Fruit fly (Drosophila melanogaster): ENCODE data around the gene CG42375.

The CG42375 gene

dm6 chr3R:13779241-13779683 is at the start of gene CG42375, which contains the start of gene CG9288:
CG42375 (plus strand) TSS chr3R:13779624.
CG9288 (plus strand) TSS chr3R:13779624.
- TF ChIP-seq CG8478 (optimal IDR thresholded peaks at IDR 0.05) (no peak), CTCF (optimal IDR thresholded peaks at IDR 0.05) (no peak)

dm6 chr3R:13730005-13730404 is 49.4 kb upstream of the CG42375 start:
- no peak for TF ChIP-seq CG8478 (optimal IDR thresholded peaks at IDR 0.05)
- no peak for TF ChIP-seq CTCF (optimal IDR thresholded peaks at IDR 0.05)

DNA sequence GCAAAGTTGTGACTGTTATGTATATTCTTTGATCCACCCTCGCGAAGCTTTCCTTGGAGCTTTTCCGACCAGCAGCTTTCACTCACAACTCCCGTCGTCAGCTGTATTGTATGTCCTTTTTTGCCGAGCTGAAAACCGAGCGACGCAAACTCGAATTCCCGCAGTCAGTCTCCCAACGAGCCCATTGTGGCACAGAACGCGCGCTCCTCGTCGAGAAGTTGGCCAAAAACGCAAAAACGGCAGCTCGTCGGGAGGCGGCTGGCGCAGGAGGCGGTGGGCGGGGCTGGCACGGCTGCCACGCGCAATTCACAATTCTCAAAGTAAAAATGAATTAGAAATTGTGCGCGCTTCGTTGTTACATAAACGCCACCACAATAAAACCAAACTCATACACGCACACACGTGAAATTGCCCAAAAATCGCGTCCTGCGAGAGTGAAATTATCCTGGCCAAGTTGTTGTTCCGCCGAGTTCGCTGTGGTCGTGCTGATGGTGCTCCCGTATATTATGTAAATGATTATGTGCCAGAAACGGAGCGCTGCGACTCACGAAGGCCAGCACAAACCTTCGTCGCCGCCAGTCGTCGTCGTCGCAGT is 44.0 kb upstream of the CG42375 start:
- TF ChIP-seq CTCF (optimal IDR thresholded peaks at IDR 0.05) (no peak), CG8478 (optimal IDR thresholded peaks at IDR 0.05) (no peak)

dm6 chr3R:13746066-13746673 is 33.3 kb upstream of the CG42375 start:
- TF ChIP-seq CG8478 (optimal IDR thresholded peaks at IDR 0.05) (no peak), CTCF (optimal IDR thresholded peaks at IDR 0.05) (no peak)

DNA sequence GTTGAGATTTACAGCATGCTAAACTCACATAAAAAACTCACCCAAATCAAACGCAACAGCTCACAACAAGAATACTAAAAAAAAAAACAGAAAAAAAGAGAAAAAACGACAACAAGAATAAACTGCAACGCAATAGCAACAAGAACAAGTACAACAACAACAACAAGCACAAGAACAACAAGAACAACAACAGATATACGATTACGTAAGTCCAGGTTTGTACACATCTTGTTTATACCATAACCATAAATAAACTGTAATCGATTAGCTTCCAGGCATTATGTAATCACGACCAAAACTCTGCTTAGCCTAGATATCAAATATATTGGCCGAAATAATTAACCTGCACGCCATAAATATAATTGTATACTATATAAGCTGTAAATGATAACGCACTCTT is 17.9 kb upstream of the CG42375 start:
- no peak for TF ChIP-seq CG8478 (optimal IDR thresholded peaks at IDR 0.05)
- no peak for TF ChIP-seq CTCF (optimal IDR thresholded peaks at IDR 0.05)

dm6 chr3R:13765001-13765400 is 14.4 kb upstream of the CG42375 start:
- TF ChIP-seq CG8478 (optimal IDR thresholded peaks at IDR 0.05) = no peak
- no peak for TF ChIP-seq CTCF (optimal IDR thresholded peaks at IDR 0.05)

DNA sequence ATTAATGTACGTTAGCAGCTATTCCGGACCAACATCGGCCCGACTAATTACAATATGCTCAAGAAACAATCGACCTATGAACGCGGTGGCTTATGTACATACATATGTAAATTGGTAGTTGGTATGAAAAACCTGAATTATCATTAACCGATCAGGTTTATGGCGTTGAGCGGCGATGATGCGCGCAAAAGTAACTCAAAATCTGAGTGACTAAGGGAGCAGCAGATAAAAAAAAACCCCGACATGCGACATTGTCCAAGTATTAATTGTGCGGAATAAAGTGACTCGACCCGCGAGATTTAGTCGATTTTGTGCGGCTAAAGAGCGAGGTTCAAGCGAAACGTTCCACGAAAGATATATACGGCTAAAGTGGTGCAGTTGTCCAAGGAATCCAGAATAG is 14.0 kb upstream of the CG42375 start, which contains the start of gene CG9312:
Gene CG9312, plus strand, starts transcription at position 301 of the 400 bp plus-strand sequence.
- TF ChIP-seq CG8478 (optimal IDR thresholded peaks at IDR 0.05) (no peak), CTCF (optimal IDR thresholded peaks at IDR 0.05) (no peak)

dm6 chr3R:13767239-13767638 is 12.2 kb upstream of the CG42375 start, which contains the start of gene Cht5:
Cht5 (plus strand) TSS chr3R:13767549.
- no peak for TF ChIP-seq CG8478 (optimal IDR thresholded peaks at IDR 0.05)
- TF ChIP-seq CTCF (optimal IDR thresholded peaks at IDR 0.05) = no peak

- TF ChIP-seq CG8478 (optimal IDR thresholded peaks at IDR 0.05) (no peak), CTCF (optimal IDR thresholded peaks at IDR 0.05) (no peak)
These were observed 8.2 kb upstream of the CG42375 start, which contains the start of gene CG9297 for dm6 chr3R:13771195-13771594. CG9297 (plus strand) TSS chr3R:13771495.

DNA sequence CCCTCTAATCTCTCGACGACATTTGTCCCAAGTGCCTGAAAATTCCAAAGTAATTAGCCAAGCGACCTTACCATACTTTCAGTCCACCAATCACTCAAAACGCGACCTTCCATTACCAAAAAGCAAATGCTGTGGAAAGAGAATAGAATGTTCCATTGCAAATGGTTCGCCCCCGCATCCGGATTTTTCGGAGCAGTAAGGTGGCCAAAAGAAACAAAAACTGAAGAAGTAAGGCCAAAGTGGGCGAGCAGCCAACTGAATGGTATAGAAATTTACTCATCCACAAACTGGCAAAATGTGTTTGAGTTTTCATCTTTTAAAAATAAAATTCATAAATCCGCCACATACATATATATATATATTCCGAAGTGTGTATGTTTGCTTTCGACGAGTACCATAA is 6.1 kb upstream of the CG42375 start:
- no peak for TF ChIP-seq CG8478 (optimal IDR thresholded peaks at IDR 0.05)
- no peak for TF ChIP-seq CTCF (optimal IDR thresholded peaks at IDR 0.05)

DNA sequence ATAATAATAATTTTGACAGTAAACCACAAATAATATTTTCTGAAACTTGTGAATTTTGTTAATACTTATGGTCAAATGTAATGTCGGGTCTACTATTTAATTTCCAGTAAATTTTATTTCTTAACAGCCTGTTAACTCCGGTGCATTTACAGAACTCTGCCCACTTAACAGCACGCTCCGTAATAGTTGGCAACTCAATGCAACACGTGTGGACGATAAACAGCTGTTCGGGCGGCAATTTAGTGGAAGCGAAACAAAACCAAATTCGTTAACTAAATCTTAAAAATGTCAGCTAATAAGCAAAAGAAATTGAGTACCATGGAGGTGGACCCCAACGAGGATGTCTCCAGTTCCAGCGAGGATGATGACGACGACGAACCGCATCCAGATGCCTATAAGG is 1.3 kb downstream of the CG42375 start, which contains the start of gene CG9286:
Gene CG9286, plus strand, starts transcription at position 196 of the 400 bp plus-strand sequence.
- TF ChIP-seq CG8478 (optimal IDR thresholded peaks at IDR 0.05) = no peak
- no peak for TF ChIP-seq CTCF (optimal IDR thresholded peaks at IDR 0.05)

DNA sequence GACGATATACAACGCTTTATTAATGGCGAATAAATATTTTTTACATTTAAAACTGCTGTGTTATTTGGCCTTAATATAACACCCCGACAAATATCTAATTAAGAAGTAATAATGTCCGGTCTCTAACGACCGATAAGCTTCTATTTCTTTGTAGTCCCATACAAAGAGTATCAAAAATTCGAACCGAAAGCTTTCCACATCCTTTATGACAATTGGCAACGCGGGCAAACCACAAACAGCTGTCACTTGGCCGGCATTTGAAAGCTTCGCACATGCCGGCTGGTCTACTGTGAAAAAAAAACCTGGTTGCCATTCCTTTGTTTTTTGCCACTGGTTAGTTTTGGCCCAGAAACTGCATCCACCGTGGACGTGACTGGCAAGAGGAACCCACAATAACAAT is 2.6 kb downstream of the CG42375 start, which contains the start of gene Dip-B:
Gene Dip-B, plus strand, starts transcription at position 254 of the 400 bp plus-strand sequence.
- TF ChIP-seq CG8478 (optimal IDR thresholded peaks at IDR 0.05) (no peak), CTCF (optimal IDR thresholded peaks at IDR 0.05) (no peak)

DNA sequence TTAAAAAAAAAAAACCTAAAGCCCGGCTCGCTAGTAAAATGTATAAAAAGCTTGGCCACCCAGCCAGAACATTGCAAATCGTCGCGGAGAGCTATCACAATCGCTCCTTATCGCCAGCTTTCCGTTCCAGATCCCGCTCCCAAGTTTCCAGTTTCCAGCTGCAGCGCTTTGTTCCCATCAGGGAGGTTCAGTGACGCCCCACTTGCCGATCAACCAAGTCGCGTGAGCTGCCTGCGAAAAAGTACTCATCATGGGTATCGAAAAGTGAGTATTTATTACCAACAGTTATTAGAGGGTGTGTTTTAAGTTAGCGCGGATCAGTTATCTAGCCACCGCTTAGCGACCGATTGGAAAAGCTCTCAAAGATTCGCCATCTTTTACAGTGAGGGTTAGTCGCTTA is 3.2 kb downstream of the CG42375 start:
- TF ChIP-seq CTCF (optimal IDR thresholded peaks at IDR 0.05) (no peak), CG8478 (optimal IDR thresholded peaks at IDR 0.05) (no peak)

- no peak for TF ChIP-seq CG8478 (optimal IDR thresholded peaks at IDR 0.05)
- TF ChIP-seq CTCF (optimal IDR thresholded peaks at IDR 0.05) = no peak
These were observed 4.0 kb downstream of the CG42375 start for dm6 chr3R:13783397-13783796.

DNA sequence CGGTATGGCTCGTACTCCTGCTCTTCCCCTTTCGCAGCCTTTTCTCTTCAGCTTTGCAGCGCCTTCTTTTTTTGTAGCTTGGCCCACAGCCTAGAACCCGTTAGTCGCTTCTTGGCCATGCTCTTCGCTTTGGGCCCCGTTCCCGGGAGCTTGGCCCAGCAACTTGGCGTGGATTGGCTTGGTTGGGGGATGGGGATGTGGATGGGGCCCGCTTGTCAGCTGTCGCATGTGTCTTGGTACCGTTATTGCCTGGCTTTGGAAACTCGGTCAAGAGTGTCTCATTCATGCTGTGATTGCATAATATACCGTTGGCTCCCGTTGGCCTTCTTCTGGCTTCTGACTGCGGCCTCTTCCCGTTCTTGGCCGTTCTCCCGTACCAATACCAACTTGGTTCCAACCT is 6.5 kb downstream of the CG42375 start:
- TF ChIP-seq CTCF (optimal IDR thresholded peaks at IDR 0.05) = no peak
- no peak for TF ChIP-seq CG8478 (optimal IDR thresholded peaks at IDR 0.05)

DNA sequence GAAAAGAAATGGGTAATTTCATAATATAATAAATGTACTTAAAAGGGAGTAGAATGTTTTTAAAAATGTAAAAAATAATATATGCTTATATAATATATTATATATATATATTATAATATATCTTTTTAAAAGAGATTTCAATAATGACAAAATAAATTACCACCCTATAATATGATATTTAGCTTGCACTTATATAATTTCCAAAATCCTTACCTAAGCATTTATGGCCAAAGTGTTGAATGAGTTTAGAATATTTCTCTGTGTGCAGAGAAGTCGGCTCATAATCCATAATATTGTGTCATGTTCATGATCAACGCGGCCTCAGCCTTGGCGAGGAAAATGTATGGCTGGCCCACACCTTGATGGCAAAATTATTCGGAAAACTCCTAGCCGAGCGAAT is 8.8 kb downstream of the CG42375 start:
- no peak for TF ChIP-seq CTCF (optimal IDR thresholded peaks at IDR 0.05)
- no peak for TF ChIP-seq CG8478 (optimal IDR thresholded peaks at IDR 0.05)
